Worm (Caenorhabditis elegans) whole organism, L4 larva: Measurements from ENCODE around the gene F59B10.5.
"Not testable (repeated sequence)": the region's sequence is repeated elsewhere in the genome, so short reads cannot be mapped to it uniquely, and the experiment has no call there.

Experiments used
- F37D6.2 ChIP-seq: sonication (generic microtip); optimal IDR thresholded peaks from 2 replicates; lab custom pipeline; 2016; ENCODE audit warnings: mild to moderate bottlenecking, missing genetic modification characterization, missing compliant biosample characterization
- R02D3.7 ChIP-seq: fragments of 150-350 bp; sonication (generic microtip); optimal IDR thresholded peaks from 3 replicates; lab custom pipeline; 2014; ENCODE audit warnings: missing biosample characterization, missing genetic modification characterization
- T20F7.1 ChIP-seq: fragments of 200-800 bp; sonication (Bioruptor generic); optimal IDR thresholded peaks from 2 replicates; lab custom pipeline; 2018; ENCODE audit warnings: mild to moderate bottlenecking, missing genetic modification characterization, missing compliant biosample characterization
- Y5F2A.4 ChIP-seq: fragments of 200-800 bp; sonication (Bioruptor generic); optimal IDR thresholded peaks from 2 replicates; lab custom pipeline; 2018; ENCODE audit warnings: mild to moderate bottlenecking, missing genetic modification characterization, missing compliant biosample characterization
- aha-1 ChIP-seq: fragments of 150-350 bp; peaks from one replicate; lab custom pipeline; 2014; ENCODE audit warnings: missing biosample characterization, missing genetic modification characterization
- aly-2 ChIP-seq: sonication (generic microtip); optimal IDR thresholded peaks from 2 replicates; lab custom pipeline; 2018; ENCODE audit warnings: missing biosample characterization, missing genetic modification characterization
- attf-4 ChIP-seq: sonication (generic microtip); optimal IDR thresholded peaks from 3 replicates; lab custom pipeline; 2017; ENCODE audit warnings: missing biosample characterization, missing genetic modification characterization
- ceh-28 ChIP-seq: fragments of 150-350 bp; optimal IDR thresholded peaks from 2 replicates; lab custom pipeline; 2014; ENCODE audit warnings: missing biosample characterization, missing genetic modification reagents, missing genetic modification characterization
- ceh-32 ChIP-seq: sonication (generic microtip); optimal IDR thresholded peaks from 2 replicates; lab custom pipeline; 2016; ENCODE audit warnings: mild to moderate bottlenecking, missing genetic modification characterization, missing compliant biosample characterization; ENCODE audit not compliant: poor library complexity
- ceh-44 ChIP-seq: fragments of 200-800 bp; sonication (Bioruptor generic); IDR thresholded peaks from 2 replicates; pipeline ENCODE4 v1.3.6; 2022; ENCODE audit warnings: missing genetic modification reagents, missing genetic modification characterization, missing compliant biosample characterization
- ces-1 ChIP-seq: fragments of 150-350 bp; sonication (generic microtip); optimal IDR thresholded peaks from 4 replicates; lab custom pipeline; 2014; ENCODE audit warnings: missing biosample characterization, missing genetic modification reagents, missing genetic modification characterization
- ctbp-1 ChIP-seq: fragments of 200-800 bp; sonication (Bioruptor generic); IDR thresholded peaks from 2 replicates; pipeline ENCODE4 v1.3.6; 2022; ENCODE audit warnings: missing genetic modification reagents, missing genetic modification characterization, missing compliant biosample characterization
- daf-16 ChIP-seq, 3 experiments: sonication (generic microtip); optimal IDR thresholded peaks; 2 replicates each; lab custom pipeline; 2016 to 2017; ENCODE audit warnings: missing genetic modification characterization in 3 of 3, missing genetic modification reagents in 3 of 3, mild to moderate bottlenecking in 2 of 3, missing compliant biosample characterization in 2 of 3, missing biosample characterization in 1 of 3, moderate library complexity in 1 of 3
- dmd-6 ChIP-seq: fragments of 200-800 bp; sonication (Bioruptor generic); IDR thresholded peaks from 2 replicates; pipeline ENCODE4 v1.3.6; 2022; ENCODE audit warnings: missing genetic modification reagents, missing genetic modification characterization, missing compliant biosample characterization
- dmd-9 ChIP-seq: fragments of 200-800 bp; sonication (Bioruptor generic); IDR thresholded peaks from 2 replicates; pipeline ENCODE4 v1.3.6; 2022; ENCODE audit warnings: missing genetic modification reagents, missing genetic modification characterization, missing compliant biosample characterization
- dve-1 ChIP-seq: sonication (generic microtip); optimal IDR thresholded peaks from 2 replicates; lab custom pipeline; 2017; ENCODE audit warnings: antibody characterized with exemption, mild to moderate bottlenecking, missing genetic modification characterization, missing compliant biosample characterization; ENCODE audit not compliant: insufficient read depth
- egl-27 ChIP-seq: sonication (generic microtip); optimal IDR thresholded peaks from 3 replicates; lab custom pipeline; 2017; ENCODE audit warnings: missing biosample characterization, missing genetic modification reagents, missing genetic modification characterization
- fos-1 ChIP-seq: fragments of 150-350 bp; optimal IDR thresholded peaks from 2 replicates; lab custom pipeline; 2014; ENCODE audit warnings: missing biosample characterization, missing genetic modification characterization
- gei-8 ChIP-seq: fragments of 200-800 bp; sonication (Bioruptor generic); optimal IDR thresholded peaks from 2 replicates; lab custom pipeline; 2018; ENCODE audit warnings: mild to moderate bottlenecking, missing genetic modification characterization, missing compliant biosample characterization
- jun-1 ChIP-seq: fragments of 150-350 bp; optimal IDR thresholded peaks from 2 replicates; lab custom pipeline; 2014; ENCODE audit warnings: missing biosample characterization, missing genetic modification reagents, missing genetic modification characterization
- lin-15B ChIP-seq: fragments of 150-350 bp; sonication (generic microtip); optimal IDR thresholded peaks from 3 replicates; lab custom pipeline; 2014; ENCODE audit warnings: missing biosample characterization, missing genetic modification characterization
- lin-38 ChIP-seq: fragments of 200-800 bp; sonication (Bioruptor generic); IDR thresholded peaks from 2 replicates; pipeline ENCODE4 v1.3.6; 2022; ENCODE audit warnings: missing genetic modification reagents, missing genetic modification characterization, missing compliant biosample characterization
- madf-5 ChIP-seq, 2 experiments: fragments of 200-800 bp; sonication (Bioruptor generic); IDR thresholded peaks; 2 replicates each; pipeline ENCODE4 v1.3.6; 2022; ENCODE audit warnings: missing compliant biosample characterization in 2 of 2, missing genetic modification characterization in 2 of 2
- mep-1 ChIP-seq: fragments of 150-350 bp; sonication (generic microtip); optimal IDR thresholded peaks from 3 replicates; lab custom pipeline; 2014; ENCODE audit warnings: missing biosample characterization, missing genetic modification characterization
- nhr-102 ChIP-seq: sonication (generic microtip); optimal IDR thresholded peaks from 2 replicates; lab custom pipeline; 2016; ENCODE audit warnings: mild to moderate bottlenecking, missing genetic modification characterization, moderate library complexity, missing compliant biosample characterization
- nhr-25 ChIP-seq: sonication (generic microtip); optimal IDR thresholded peaks from 2 replicates; lab custom pipeline; 2017; ENCODE audit warnings: missing genetic modification characterization, mild to moderate bottlenecking, missing compliant biosample characterization, antibody characterized with exemption, moderate library complexity, borderline replicate concordance; ENCODE audit not compliant: insufficient read depth
- nhr-28 ChIP-seq: fragments of 150-350 bp; optimal IDR thresholded peaks from 2 replicates; lab custom pipeline; 2014; ENCODE audit warnings: missing biosample characterization, missing genetic modification characterization
- nhr-41 ChIP-seq: fragments of 200-800 bp; sonication (Bioruptor generic); IDR thresholded peaks from 2 replicates; pipeline ENCODE4 v1.3.6; 2022; ENCODE audit warnings: missing genetic modification reagents, missing genetic modification characterization, missing compliant biosample characterization
- nhr-76 ChIP-seq: fragments of 150-350 bp; optimal IDR thresholded peaks from 2 replicates; lab custom pipeline; 2014; ENCODE audit warnings: missing biosample characterization, missing genetic modification characterization
- pqm-1 ChIP-seq: sonication (generic microtip); optimal IDR thresholded peaks from 2 replicates; lab custom pipeline; 2017; ENCODE audit warnings: missing biosample characterization, missing genetic modification characterization
- rbr-2 ChIP-seq: sonication (generic microtip); optimal IDR thresholded peaks from 2 replicates; lab custom pipeline; 2016; ENCODE audit warnings: missing genotype, missing genetic modification characterization, missing compliant biosample characterization
- set-16 ChIP-seq: fragments of 200-800 bp; sonication (Bioruptor generic); IDR thresholded peaks from 2 replicates; pipeline ENCODE4 v1.3.6; 2022; ENCODE audit warnings: missing genetic modification reagents, missing genetic modification characterization, missing compliant biosample characterization
- spr-3 ChIP-seq: fragments of 200-800 bp; sonication (Bioruptor generic); optimal IDR thresholded peaks from 2 replicates; lab custom pipeline; 2018; ENCODE audit warnings: mild to moderate bottlenecking, missing genetic modification characterization, missing compliant biosample characterization
- zfp-3 ChIP-seq: fragments of 200-800 bp; sonication (Bioruptor generic); conservative IDR thresholded peaks from 2 replicates; pipeline ENCODE4 v1.3.6; 2022; ENCODE audit warnings: missing genetic modification reagents, missing genetic modification characterization, missing compliant biosample characterization
- zip-11 ChIP-seq: fragments of 200-800 bp; sonication (Bioruptor generic); IDR thresholded peaks from 2 replicates; pipeline ENCODE4 v1.3.6; 2022; ENCODE audit warnings: missing genetic modification characterization, missing compliant biosample characterization
- ztf-7 ChIP-seq: fragments of 150-350 bp; optimal IDR thresholded peaks from 2 replicates; lab custom pipeline; 2014; ENCODE audit warnings: missing biosample characterization, missing genetic modification characterization

F59B10.5 gene

ce11 chrII:10494467-10494866, 29.0 kb downstream of the F59B10.5 start, which contains the start of gene ZK666.14:
TSS of gene ZK666.14 (plus strand) at chrII:10494767.
- TF ChIP-seq Y5F2A.4 (GFP tag; lab: Kevin White, UChicago) (no peak), ztf-7 (no peak), nhr-102 (tag; lab: Kevin White, UChicago) (no peak), zfp-3 (GFP tag; lab: Robert Waterston, UW) (no peak), gei-8 (GFP tag; lab: Kevin White, UChicago) (no peak), set-16 (GFP tag; lab: Robert Waterston, UW) (no peak), zip-11 (GFP tag; lab: Robert Waterston, UW) (no peak), dmd-6 (GFP tag; lab: Robert Waterston, UW) (no peak), F37D6.2 (no peak), ceh-28 (tag; lab: Kevin White, UChicago) (no peak), ceh-44 (GFP tag; lab: Robert Waterston, UW) (no peak), jun-1 (tag; lab: Kevin White, UChicago) (no peak), madf-5 (GFP tag; IDR thresholded peaks at IDR 0.05; lab: Robert Waterston, UW) (no peak), ces-1 (GFP tag; lab: Kevin White, UChicago) (no peak), rbr-2 (tag; lab: Kevin White, UChicago) (no peak), mep-1 (tag; lab: Kevin White, UChicago) (no peak), fos-1 (tag; lab: Kevin White, UChicago) (no peak)

- not testable (repeated sequence) for TF ChIP-seq dmd-9 (GFP tag; lab: Robert Waterston, UW); ceh-32; nhr-76 (tag; lab: Kevin White, UChicago)
- TF ChIP-seq, all 104 proteins: peak for 0; not testable (repeated sequence) for 104
Observed at ce11 chrII:10493034-10493433, 30.4 kb downstream of the F59B10.5 start, which contains the start of gene ZK666.8. TSS of gene ZK666.8 (minus strand) at chrII:10493134.

- peak; percentile 23 for TF ChIP-seq pqm-1 (tag; lab: Kevin White, UChicago)
- no peak for TF ChIP-seq lin-38 (GFP tag; lab: Robert Waterston, UW)
- TF ChIP-seq daf-16 (GFP tag; optimal IDR thresholded peaks at IDR 0.05; lab: Kevin White, UChicago), result no peak
- peak; percentile 87 for TF ChIP-seq daf-16 (tag; optimal IDR thresholded peaks at IDR 0.05; lab: Kevin White, UChicago)
- peak; percentile 18 for TF ChIP-seq dve-1 (tag; lab: Kevin White, UChicago)
- TF ChIP-seq nhr-28 (tag; lab: Kevin White, UChicago), result peak; percentile 58
- TF ChIP-seq, all 104 proteins: peak for 4
Observed at ce11 chrII:10490329-10490728, 33.2 kb downstream of the F59B10.5 start, which contains the start of gene clec-61. TSS of gene clec-61 (minus strand) at chrII:10490537.

- TF ChIP-seq dve-1 (tag; lab: Kevin White, UChicago), result no peak
- no peak for TF ChIP-seq aly-2 (tag; lab: Kevin White, UChicago)
- no peak for TF ChIP-seq attf-4 (tag; lab: Kevin White, UChicago)
- TF ChIP-seq nhr-41 (GFP tag; lab: Robert Waterston, UW), result no peak
- no peak for TF ChIP-seq aha-1 (tag; lab: Kevin White, UChicago)
- no peak for TF ChIP-seq ctbp-1
- no peak for TF ChIP-seq ces-1 (GFP tag; lab: Kevin White, UChicago)
- TF ChIP-seq nhr-102 (tag; lab: Kevin White, UChicago), result no peak
- no peak for TF ChIP-seq nhr-25
- no peak for TF ChIP-seq lin-15B
- no peak for TF ChIP-seq spr-3 (GFP tag; lab: Kevin White, UChicago)
- TF ChIP-seq mep-1 (tag; lab: Kevin White, UChicago), result no peak
- TF ChIP-seq egl-27 (tag; lab: Kevin White, UChicago), result no peak
- TF ChIP-seq T20F7.1, result no peak
- no peak for TF ChIP-seq R02D3.7 (tag; lab: Kevin White, UChicago)
Observed at ce11 chrII:10486738-10487137, 36.7 kb downstream of the F59B10.5 start, which contains the start of gene ZK666.15. TSS of gene ZK666.15 (plus strand) at chrII:10487038.
